Fruit fly (Drosophila melanogaster): ENCODE results near the gene Psn.

Gene Psn

dm6 chr3L:20432297-20432696, at the start of gene Psn, which contains the start of gene Las:
Gene Psn (plus strand): TSS chr3L:20432468.
Gene Las (minus strand): TSS chr3L:20432361.
- no peak for TF ChIP-seq noc (tag; optimal IDR thresholded peaks at IDR 0.05)

- TF ChIP-seq noc (tag; optimal IDR thresholded peaks at IDR 0.05): peak; percentile 81
Measured at dm6 chr3L:20384086-20384810, 48.0 kb upstream of the Psn start, which contains the start of the genes CG5498 and fbl. Gene CG5498 (minus strand): TSS chr3L:20384109. Gene fbl (plus strand): TSS chr3L:20384429.

dm6 chr3L:20385006-20385405, 47.3 kb upstream of the Psn start:
- TF ChIP-seq noc (tag; optimal IDR thresholded peaks at IDR 0.05): no peak

dm6 chr3L:20385408-20385807, 46.9 kb upstream of the Psn start:
- peak; percentile 40 for TF ChIP-seq noc (tag; optimal IDR thresholded peaks at IDR 0.05)

- TF ChIP-seq noc (tag; optimal IDR thresholded peaks at IDR 0.05): peak; percentile 3
Measured at dm6 chr3L:20385969-20386370, 46.3 kb upstream of the Psn start.

- peak; percentile 53 for TF ChIP-seq noc (tag; optimal IDR thresholded peaks at IDR 0.05)
Measured at dm6 chr3L:20387038-20387842, 45.0 kb upstream of the Psn start.

dm6 chr3L:20387843-20388163, 44.5 kb upstream of the Psn start:
- TF ChIP-seq noc (tag; optimal IDR thresholded peaks at IDR 0.05): no peak

- peak; percentile 58 for TF ChIP-seq noc (tag; optimal IDR thresholded peaks at IDR 0.05)
Measured at dm6 chr3L:20388983-20389382, 43.3 kb upstream of the Psn start.

- TF ChIP-seq noc (tag; optimal IDR thresholded peaks at IDR 0.05): no peak
Measured at dm6 chr3L:20393357-20393756, 38.9 kb upstream of the Psn start, which contains the start of gene CG33969. Gene CG33969 (minus strand): TSS chr3L:20393553.

dm6 chr3L:20395257-20395909, 36.9 kb upstream of the Psn start:
- peak; percentile 93 for TF ChIP-seq noc (tag; optimal IDR thresholded peaks at IDR 0.05)

- no peak for TF ChIP-seq noc (tag; optimal IDR thresholded peaks at IDR 0.05)
Measured at dm6 chr3L:20396047-20396446, 36.2 kb upstream of the Psn start.

- no peak for TF ChIP-seq noc (tag; optimal IDR thresholded peaks at IDR 0.05)
Measured at dm6 chr3L:20397770-20398169, 34.5 kb upstream of the Psn start.

- TF ChIP-seq noc (tag; optimal IDR thresholded peaks at IDR 0.05): peak; percentile 75
Measured at dm6 chr3L:20398243-20399222, 33.7 kb upstream of the Psn start.

- peak; percentile 83 for TF ChIP-seq noc (tag; optimal IDR thresholded peaks at IDR 0.05)
Measured at dm6 chr3L:20399550-20400109, 32.6 kb upstream of the Psn start.

dm6 chr3L:20400515-20400914, 31.8 kb upstream of the Psn start:
- no peak for TF ChIP-seq noc (tag; optimal IDR thresholded peaks at IDR 0.05)

Measured in whole organism, larva.